Worm (Caenorhabditis elegans) whole organism, midembryonic: Measurements from ENCODE around the gene ZK154.5.

Experiments used
- cog-1 ChIP-seq: sonication (generic microtip); optimal IDR thresholded peaks from 2 replicates; lab custom pipeline; 2016; ENCODE audit warnings: missing genetic modification characterization, missing compliant biosample characterization
- flt-1 ChIP-seq: fragments of 200-800 bp; sonication (Bioruptor generic); IDR thresholded peaks from 2 replicates; pipeline ENCODE4 v1.3.6; 2022; ENCODE audit warnings: missing genetic modification characterization, missing compliant biosample characterization
- klf-2 ChIP-seq: fragments of 200-800 bp; sonication (Bioruptor generic); conservative IDR thresholded peaks from 2 replicates; pipeline ENCODE4 v1.3.6; 2022; ENCODE audit warnings: missing genetic modification reagents, missing genetic modification characterization, missing compliant biosample characterization
- ref-1 ChIP-seq: fragments of 200-800 bp; sonication (Bioruptor generic); conservative IDR thresholded peaks from 2 replicates; pipeline ENCODE4 v1.3.6; 2022; ENCODE audit warnings: missing genetic modification reagents, missing genetic modification characterization, missing compliant biosample characterization
- tab-1 ChIP-seq: fragments of 200-800 bp; sonication (Bioruptor generic); IDR thresholded peaks from 2 replicates; pipeline ENCODE4 v1.3.6; 2022; ENCODE audit warnings: missing genetic modification characterization, missing compliant biosample characterization

- TF ChIP-seq flt-1 (GFP tag; lab: Robert Waterston, UW), result no peak
- no peak for TF ChIP-seq tab-1
- TF ChIP-seq klf-2 (GFP tag; lab: Robert Waterston, UW), result no peak
- no peak for TF ChIP-seq cog-1 (tag; lab: Kevin White, UChicago)
- TF ChIP-seq ref-1 (GFP tag; lab: Robert Waterston, UW), result no peak
These were observed 35.0 kb downstream of the ZK154.5 start, which contains the start of gene deg-1 for ce11 chrX:7752770-7753169.
